Fruit fly (Drosophila melanogaster) ovary, adult (tissue): Measurements from ENCODE around the gene CG11686.

ENCODE experiments used
- CG17801 ChIP-seq: fragments of 200-800 bp; optimal IDR thresholded peaks from 2 replicates; lab custom pipeline; 2019; ENCODE audit warnings: missing biosample characterization, mild to moderate bottlenecking, missing genetic modification characterization, moderate library complexity; ENCODE audit not compliant: partially characterized antibody

The CG11686 gene

dm6 chr3R:13260114-13260673 lies at the start of gene CG11686:
CG11686 (plus strand) TSS chr3R:13260356.
- TF ChIP-seq CG17801 (GFP tag; lab: Kevin White, UChicago) = peak; percentile 16

- TF ChIP-seq CG17801 (GFP tag; lab: Kevin White, UChicago) = no peak
Measured at dm6 chr3R:13214347-13214746, 45.8 kb upstream of the CG11686 start, which contains the start of gene CG8483. CG8483 (minus strand) TSS chr3R:13214465.

dm6 chr3R:13215100-13215499 lies 45.1 kb upstream of the CG11686 start:
- no peak for TF ChIP-seq CG17801 (GFP tag; lab: Kevin White, UChicago)

- no peak for TF ChIP-seq CG17801 (GFP tag; lab: Kevin White, UChicago)
Measured at dm6 chr3R:13218733-13219132, 41.4 kb upstream of the CG11686 start.

dm6 chr3R:13220478-13220877 lies 39.7 kb upstream of the CG11686 start, which contains the start of gene CG8476:
CG8476 (minus strand) TSS chr3R:13220578.
- TF ChIP-seq CG17801 (GFP tag; lab: Kevin White, UChicago) = no peak

- TF ChIP-seq CG17801 (GFP tag; lab: Kevin White, UChicago) = no peak
Measured at dm6 chr3R:13221820-13222219, 38.3 kb upstream of the CG11686 start.

- no peak for TF ChIP-seq CG17801 (GFP tag; lab: Kevin White, UChicago)
Measured at dm6 chr3R:13231184-13231583, 29.0 kb upstream of the CG11686 start.

dm6 chr3R:13241726-13242125 lies 18.4 kb upstream of the CG11686 start:
- TF ChIP-seq CG17801 (GFP tag; lab: Kevin White, UChicago) = no peak

- no peak for TF ChIP-seq CG17801 (GFP tag; lab: Kevin White, UChicago)
Measured at dm6 chr3R:13257110-13257509, 3.0 kb upstream of the CG11686 start.

- TF ChIP-seq CG17801 (GFP tag; lab: Kevin White, UChicago) = no peak
Measured at dm6 chr3R:13258696-13259567, 1.2 kb upstream of the CG11686 start, which contains the start of gene Ace. Ace (minus strand) TSS chr3R:13259517.

- no peak for TF ChIP-seq CG17801 (GFP tag; lab: Kevin White, UChicago)
Measured at dm6 chr3R:13261706-13262105, 1.6 kb downstream of the CG11686 start.

dm6 chr3R:13264061-13264661 lies 4.0 kb downstream of the CG11686 start, which contains the start of gene Ravus:
Ravus (minus strand) TSS chr3R:13264061.
- peak; percentile 10 for TF ChIP-seq CG17801 (GFP tag; lab: Kevin White, UChicago)

- TF ChIP-seq CG17801 (GFP tag; lab: Kevin White, UChicago) = no peak
Measured at dm6 chr3R:13270648-13271047, 10.5 kb downstream of the CG11686 start.

- TF ChIP-seq CG17801 (GFP tag; lab: Kevin White, UChicago) = peak; percentile 10
Measured at dm6 chr3R:13271758-13272157, 11.6 kb downstream of the CG11686 start, which contains the start of gene TBC1D5. TBC1D5 (minus strand) TSS chr3R:13272011.

- TF ChIP-seq CG17801 (GFP tag; lab: Kevin White, UChicago) = no peak
Measured at dm6 chr3R:13273462-13273861, 13.3 kb downstream of the CG11686 start.
